Worm (Caenorhabditis elegans) whole organism, L3 larva: Measurements from ENCODE around the gene F13H8.12.
A peak's percentile ranks its signal among the peaks of the same experiment; 100 is the strongest.

Experiments used
- R02D3.7 ChIP-seq: fragments of 150-350 bp; optimal IDR thresholded peaks from 2 replicates; lab custom pipeline; 2014; ENCODE audit warnings: missing biosample characterization, missing genetic modification characterization
- ZK546.5 ChIP-seq: sonication (generic microtip); optimal IDR thresholded peaks from 2 replicates; lab custom pipeline; 2017; ENCODE audit warnings: missing biosample characterization, missing genetic modification characterization
- ama-1 ChIP-seq: fragments of 150-350 bp; optimal IDR thresholded peaks from 2 replicates; lab custom pipeline; 2018
- ceh-16 ChIP-seq: sonication (generic microtip); optimal IDR thresholded peaks from 2 replicates; lab custom pipeline; 2017; ENCODE audit warnings: missing biosample characterization, missing genetic modification characterization
- ceh-28 ChIP-seq: fragments of 150-350 bp; optimal IDR thresholded peaks from 2 replicates; lab custom pipeline; 2014; ENCODE audit warnings: missing biosample characterization, missing genetic modification reagents, missing genetic modification characterization
- ceh-82 ChIP-seq: fragments of 150-350 bp; optimal IDR thresholded peaks from 2 replicates; lab custom pipeline; 2014; ENCODE audit warnings: missing biosample characterization, missing genetic modification characterization
- daf-12 ChIP-seq: fragments of 150-350 bp; optimal IDR thresholded peaks from 2 replicates; lab custom pipeline; 2014; ENCODE audit warnings: missing biosample characterization, missing genetic modification reagents, missing genetic modification characterization
- elt-2 ChIP-seq: sonication (generic microtip); optimal IDR thresholded peaks from 2 replicates; lab custom pipeline; 2016; ENCODE audit warnings: missing genetic modification reagents, mild to moderate bottlenecking, missing genetic modification characterization, missing compliant biosample characterization
- elt-3 ChIP-seq, 3 experiments: fragments of 150-350 bp in 1 of 3; sonication (generic microtip) in 2 of 3; optimal IDR thresholded peaks; 2 replicates in 2 of 3; 4 replicates in 1 of 3; lab custom pipeline; 2014 to 2017; ENCODE audit warnings: missing biosample characterization in 3 of 3, missing genetic modification characterization in 3 of 3
- fkh-10 ChIP-seq: sonication (generic microtip); optimal IDR thresholded peaks from 2 replicates; lab custom pipeline; 2017; ENCODE audit warnings: missing biosample characterization, missing genetic modification reagents, missing genetic modification characterization
- fkh-2 ChIP-seq: fragments of 150-350 bp; optimal IDR thresholded peaks from 2 replicates; lab custom pipeline; 2014; ENCODE audit warnings: missing biosample characterization, missing genetic modification reagents, missing genetic modification characterization
- fos-1 ChIP-seq: fragments of 150-350 bp; optimal IDR thresholded peaks from 2 replicates; lab custom pipeline; 2014; ENCODE audit warnings: missing biosample characterization, missing genetic modification characterization
- hmg-11 ChIP-seq: sonication (generic microtip); optimal IDR thresholded peaks from 2 replicates; lab custom pipeline; 2016; ENCODE audit warnings: missing genetic modification characterization, missing compliant biosample characterization
- jun-1 ChIP-seq: fragments of 150-350 bp; optimal IDR thresholded peaks from 2 replicates; lab custom pipeline; 2014; ENCODE audit warnings: missing biosample characterization, missing genetic modification reagents, missing genetic modification characterization
- lin-39 ChIP-seq: fragments of 150-350 bp; optimal IDR thresholded peaks from 2 replicates; lab custom pipeline; 2018; ENCODE audit warnings: missing biosample characterization, missing genetic modification reagents, missing genetic modification characterization
- lsy-12 ChIP-seq: sonication (generic microtip); optimal IDR thresholded peaks from 2 replicates; lab custom pipeline; 2016; ENCODE audit warnings: mild to moderate bottlenecking, missing genetic modification characterization, missing compliant biosample characterization
- mdl-1 ChIP-seq: fragments of 150-350 bp; optimal IDR thresholded peaks from 2 replicates; lab custom pipeline; 2014; ENCODE audit warnings: missing biosample characterization, missing genetic modification characterization
- mml-1 ChIP-seq: fragments of 150-350 bp; sonication (generic microtip); optimal IDR thresholded peaks from 3 replicates; lab custom pipeline; 2014; ENCODE audit warnings: missing biosample characterization, missing genetic modification characterization
- nfya-1 ChIP-seq: sonication (generic microtip); optimal IDR thresholded peaks from 2 replicates; lab custom pipeline; 2017; ENCODE audit warnings: missing genetic modification characterization, mild to moderate bottlenecking, missing compliant biosample characterization, antibody characterized with exemption, moderate library complexity; ENCODE audit not compliant: insufficient read depth
- nhr-11 ChIP-seq: fragments of 150-350 bp; optimal IDR thresholded peaks from 2 replicates; lab custom pipeline; 2014; ENCODE audit warnings: missing biosample characterization, missing genetic modification characterization
- nhr-12 ChIP-seq: fragments of 150-350 bp; optimal IDR thresholded peaks from 2 replicates; lab custom pipeline; 2014; ENCODE audit warnings: missing biosample characterization, missing genetic modification characterization
- nhr-23 ChIP-seq: fragments of 150-350 bp; optimal IDR thresholded peaks from 2 replicates; lab custom pipeline; 2014; ENCODE audit warnings: missing biosample characterization, missing genetic modification reagents, missing genetic modification characterization
- nhr-25 ChIP-seq: sonication (generic microtip); optimal IDR thresholded peaks from 2 replicates; lab custom pipeline; 2017; ENCODE audit warnings: missing biosample characterization, missing genetic modification characterization
- nhr-28 ChIP-seq: fragments of 150-350 bp; optimal IDR thresholded peaks from 2 replicates; lab custom pipeline; 2014; ENCODE audit warnings: missing biosample characterization, missing genetic modification characterization
- nhr-43 ChIP-seq: sonication (generic microtip); optimal IDR thresholded peaks from 2 replicates; lab custom pipeline; 2016; ENCODE audit warnings: mild to moderate bottlenecking, missing genetic modification characterization, missing compliant biosample characterization; ENCODE audit not compliant: poor library complexity, severe bottlenecking
- nhr-67 ChIP-seq: fragments of 150-350 bp; optimal IDR thresholded peaks from 2 replicates; lab custom pipeline; 2014; ENCODE audit warnings: missing biosample characterization, missing genetic modification characterization
- nhr-76 ChIP-seq: fragments of 150-350 bp; sonication (generic microtip); optimal IDR thresholded peaks from 5 replicates; lab custom pipeline; 2014; ENCODE audit warnings: missing biosample characterization, missing genetic modification characterization
- nhr-77 ChIP-seq: fragments of 150-350 bp; optimal IDR thresholded peaks from 2 replicates; lab custom pipeline; 2014; ENCODE audit warnings: missing biosample characterization, missing genetic modification characterization
- pha-4 ChIP-seq: fragments of 150-350 bp; optimal IDR thresholded peaks from 2 replicates; lab custom pipeline; 2014; ENCODE audit warnings: missing biosample characterization, missing genetic modification reagents, missing genetic modification characterization
- pqm-1 ChIP-seq: fragments of 150-350 bp; optimal IDR thresholded peaks from 2 replicates; lab custom pipeline; 2017; ENCODE audit warnings: missing biosample characterization, missing genetic modification characterization, inconsistent platforms
- snpc-4 ChIP-seq: fragments of 150-350 bp; optimal IDR thresholded peaks from 2 replicates; lab custom pipeline; 2014; ENCODE audit warnings: missing biosample characterization, missing genetic modification characterization
- tbx-2 ChIP-seq: sonication (generic microtip); optimal IDR thresholded peaks from 2 replicates; lab custom pipeline; 2016; ENCODE audit warnings: mild to moderate bottlenecking, missing genetic modification characterization, missing compliant biosample characterization
- unc-39 ChIP-seq: sonication (generic microtip); optimal IDR thresholded peaks from 4 replicates; lab custom pipeline; 2017; ENCODE audit warnings: missing biosample characterization, missing genetic modification characterization
- zag-1 ChIP-seq: fragments of 150-350 bp; optimal IDR thresholded peaks from 2 replicates; lab custom pipeline; 2014; ENCODE audit warnings: missing biosample characterization, missing genetic modification characterization
- ztf-11 ChIP-seq: fragments of 150-350 bp; optimal IDR thresholded peaks from 2 replicates; lab custom pipeline; 2014; ENCODE audit warnings: missing biosample characterization, missing genetic modification characterization
- ztf-4 ChIP-seq: fragments of 150-350 bp; optimal IDR thresholded peaks from 2 replicates; lab custom pipeline; 2014; ENCODE audit warnings: missing biosample characterization, missing genetic modification characterization

F13H8.12 gene

ce11 chrII:6241758-6242157, 20.6 kb upstream of the F13H8.12 start, which contains the start of gene T24H7.8:
T24H7.8 (plus strand) TSS chrII:6242058.
- TF ChIP-seq hmg-11 (tag; lab: Kevin White, UChicago), result no peak
- TF ChIP-seq zag-1, result no peak
- TF ChIP-seq nfya-1 (tag; lab: Kevin White, UChicago), result no peak
- no peak for TF ChIP-seq ZK546.5 (tag; lab: Kevin White, UChicago)
- TF ChIP-seq lsy-12 (tag; lab: Kevin White, UChicago), result no peak
- no peak for TF ChIP-seq fkh-2 (tag; lab: Kevin White, UChicago)
- TF ChIP-seq nhr-11 (tag; lab: Kevin White, UChicago), result no peak
- no peak for TF ChIP-seq jun-1 (tag; lab: Kevin White, UChicago)
- no peak for TF ChIP-seq nhr-67
- no peak for TF ChIP-seq ztf-4 (tag; lab: Kevin White, UChicago)
- no peak for TF ChIP-seq pha-4
- no peak for TF ChIP-seq daf-12 (tag; lab: Kevin White, UChicago)
- TF ChIP-seq nhr-23, result no peak
- no peak for TF ChIP-seq R02D3.7 (tag; lab: Kevin White, UChicago)
- TF ChIP-seq nhr-43 (tag; lab: Kevin White, UChicago), result no peak

DNA sequence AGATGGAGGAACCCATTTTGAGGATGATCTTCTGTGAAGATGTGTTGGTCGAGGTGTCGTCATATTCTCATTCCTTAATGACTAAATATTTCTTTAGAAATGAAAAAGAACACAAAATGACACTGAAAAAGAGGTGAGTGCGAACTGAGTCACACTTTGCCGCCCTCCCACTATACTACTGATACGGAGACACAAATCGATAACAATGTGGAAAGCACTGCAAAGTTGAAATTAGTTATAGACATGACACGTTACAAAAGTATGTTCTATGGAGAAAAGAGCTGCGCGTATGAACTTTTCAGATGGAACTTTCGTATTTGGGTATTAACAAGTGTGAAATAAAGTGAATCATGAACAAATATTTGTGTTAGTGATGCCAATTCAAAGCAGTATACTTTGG, 18.2 kb upstream of the F13H8.12 start, which contains the start of gene tat-4:
TSS of gene tat-4 (minus strand) at position 117 of the 400 bp plus-strand sequence.
- TF ChIP-seq tbx-2 (tag; lab: Kevin White, UChicago), result no peak
- no peak for TF ChIP-seq ZK546.5 (tag; lab: Kevin White, UChicago)
- no peak for TF ChIP-seq ceh-82
- TF ChIP-seq nhr-23, result no peak
- TF ChIP-seq fkh-10 (GFP tag; lab: Kevin White, UChicago), result no peak
- TF ChIP-seq elt-2 (tag; lab: Kevin White, UChicago), result peak; percentile 49
- no peak for TF ChIP-seq fos-1 (tag; lab: Kevin White, UChicago)
- no peak for TF ChIP-seq nfya-1 (tag; lab: Kevin White, UChicago)
- no peak for TF ChIP-seq nhr-77 (tag; lab: Kevin White, UChicago)
- no peak for TF ChIP-seq lin-39
- TF ChIP-seq mml-1 (tag; lab: Kevin White, UChicago), result no peak
- TF ChIP-seq ztf-11 (tag; lab: Kevin White, UChicago), result no peak
- TF ChIP-seq pqm-1 (tag; lab: Kevin White, UChicago), result peak; percentile 69
- TF ChIP-seq ceh-16, result no peak
- no peak for TF ChIP-seq nhr-25 (tag; lab: Kevin White, UChicago)

ce11 chrII:6245199-6245702, 17.1 kb upstream of the F13H8.12 start, which contains the start of gene blos-4:
blos-4 (plus strand) TSS chrII:6245249.
- no peak for TF ChIP-seq nhr-12 (tag; lab: Kevin White, UChicago)

DNA sequence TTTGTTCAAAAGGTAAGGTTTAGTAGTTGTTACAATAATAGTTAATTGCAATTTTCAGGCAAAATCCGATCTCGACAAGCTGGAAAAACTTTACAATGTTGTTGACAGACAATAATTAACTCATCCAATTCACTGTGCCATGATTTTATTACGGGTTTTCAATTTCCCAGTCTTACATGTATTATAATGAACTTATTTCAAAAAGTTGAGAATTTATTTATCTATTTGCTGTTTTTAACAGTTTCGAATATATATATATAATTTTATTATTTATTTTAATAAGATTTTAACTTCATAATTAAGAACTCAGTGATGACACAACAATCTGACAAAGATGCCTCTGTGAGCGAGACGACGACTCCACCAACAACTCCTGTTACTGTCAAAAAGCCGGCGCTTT, 16.3 kb upstream of the F13H8.12 start, which contains the start of gene lelo-1:
TSS of gene lelo-1 (plus strand) at position 301 of the 400 bp plus-strand sequence.
- TF ChIP-seq ceh-28 (no peak), lin-39 (no peak), lsy-12 (tag; lab: Kevin White, UChicago) (no peak), nhr-76 (tag; lab: Kevin White, UChicago) (no peak), nhr-43 (tag; lab: Kevin White, UChicago) (no peak), elt-3 (tag; optimal IDR thresholded peaks at IDR 0.05; lab: Kevin White, UChicago) (no peak), ztf-4 (tag; lab: Kevin White, UChicago) (no peak), fkh-10 (GFP tag; lab: Kevin White, UChicago) (no peak), nhr-11 (tag; lab: Kevin White, UChicago) (no peak), unc-39 (no peak), snpc-4 (tag; lab: Kevin White, UChicago) (no peak), ceh-82 (no peak), nhr-28 (no peak), mdl-1 (tag; lab: Kevin White, UChicago) (no peak), nhr-67 (no peak), zag-1 (no peak), ama-1 (no peak), nhr-12 (tag; lab: Kevin White, UChicago) (no peak), nhr-25 (tag; lab: Kevin White, UChicago) (no peak), daf-12 (tag; lab: Kevin White, UChicago) (no peak)
